Worm (Caenorhabditis elegans): ENCODE measurements around the gene ndua-12.

ndua-12 gene

DNA sequence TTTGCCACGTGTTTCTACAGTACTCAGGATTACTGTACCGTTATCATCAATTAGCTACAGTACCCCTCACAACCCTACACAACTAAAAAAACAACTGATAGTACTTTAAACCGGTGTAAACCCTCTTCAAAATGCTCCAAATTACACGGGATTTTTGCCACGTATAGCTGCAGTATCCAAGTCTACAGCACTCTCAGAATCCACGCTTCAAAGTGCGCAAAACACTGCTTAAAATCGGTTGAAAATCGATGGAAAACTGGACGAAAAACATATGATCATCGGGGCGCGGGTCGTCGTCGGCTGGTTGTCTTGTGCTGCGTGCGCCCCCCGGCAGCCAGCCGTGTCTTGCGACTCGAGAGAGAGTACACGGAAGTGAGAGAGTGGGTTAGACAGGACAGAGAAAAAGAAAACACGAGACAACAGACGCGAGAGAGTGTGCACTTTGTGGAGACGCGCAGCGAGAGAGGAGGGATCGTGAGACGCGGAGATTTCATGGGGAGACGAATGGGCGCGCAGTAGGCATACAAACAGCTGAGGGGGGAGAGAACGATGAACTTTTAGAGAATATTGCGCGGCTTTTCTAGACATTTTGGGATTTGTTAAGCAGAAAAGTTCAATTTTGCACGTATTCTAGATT, 11.2 kb downstream of the ndua-12 start (continued):
- TF ChIP-seq daf-16 (GFP tag; optimal IDR thresholded peaks at IDR 0.05) = peak; percentile 17 to 43
- peak; percentile 86 for TF ChIP-seq daf-16 (tag; optimal IDR thresholded peaks at IDR 0.05)
- TF ChIP-seq dmd-6 (GFP tag; IDR thresholded peaks at IDR 0.05) = peak; percentile 78
- peak; percentile 77 for TF ChIP-seq rbr-2 (tag; optimal IDR thresholded peaks at IDR 0.05)
- TF ChIP-seq ZK337.2 (GFP tag; IDR thresholded peaks at IDR 0.05) = peak; percentile 52; the same call in 1 of the 2 replicates
- no peak for TF ChIP-seq Y105C5A.15 (GFP tag; IDR thresholded peaks at IDR 0.05)
- no peak for TF ChIP-seq daf-8 (GFP tag; IDR thresholded peaks at IDR 0.05)
- peak; percentile 87 for TF ChIP-seq dve-1 (tag; optimal IDR thresholded peaks at IDR 0.05; ENCODE audit: insufficient read depth)
- peak; percentile 83 for TF ChIP-seq spr-1 (tag; optimal IDR thresholded peaks at IDR 0.05)
- TF ChIP-seq Y48G9A.11 (GFP tag; IDR thresholded peaks at IDR 0.05) = peak; percentile 53; the same call in 1 of the 2 replicates
- TF ChIP-seq zfp-3 (GFP tag; conservative IDR thresholded peaks at IDR 0.05) = no peak
- TF ChIP-seq ZK546.5 (tag; optimal IDR thresholded peaks at IDR 0.05) = no peak
- no peak for TF ChIP-seq nhr-111 (GFP tag; optimal IDR thresholded peaks at IDR 0.05)
- TF ChIP-seq spr-3 (GFP tag; optimal IDR thresholded peaks at IDR 0.05) = no peak
- TF ChIP-seq fos-1 (tag; optimal IDR thresholded peaks at IDR 0.05) = no peak
- TF ChIP-seq set-16 (GFP tag; IDR thresholded peaks at IDR 0.05) = peak; percentile 93
- no peak for TF ChIP-seq pqm-1 (tag; optimal IDR thresholded peaks at IDR 0.05)
- no peak for TF ChIP-seq saeg-2 (GFP tag; IDR thresholded peaks at IDR 0.05)
- peak; percentile 46 for TF ChIP-seq pha-4 (GFP tag; IDR thresholded peaks at IDR 0.05)
- TF ChIP-seq pha-4 (tag; optimal IDR thresholded peaks at IDR 0.05) = no peak
- no peak for TF ChIP-seq daf-12 (tag; optimal IDR thresholded peaks at IDR 0.05)
- no peak for TF ChIP-seq lin-29 (GFP tag; IDR thresholded peaks at IDR 0.05)
- TF ChIP-seq mxl-3 (GFP tag; optimal IDR thresholded peaks at IDR 0.05) = peak; percentile 86
- TF ChIP-seq Y5F2A.4 (GFP tag; optimal IDR thresholded peaks at IDR 0.05) = no peak
- no peak for TF ChIP-seq mdt-29 (GFP tag; IDR thresholded peaks at IDR 0.05)
- no peak for TF ChIP-seq ceh-62 (tag; optimal IDR thresholded peaks at IDR 0.05)
- TF ChIP-seq ceh-44 (GFP tag; IDR thresholded peaks at IDR 0.05) = 0 out of 2 replicates have a peak, but pooled peaks have one; percentile 44
- no peak for TF ChIP-seq lir-3 (tag; optimal IDR thresholded peaks at IDR 0.05)
- TF ChIP-seq madf-9 (GFP tag; conservative IDR thresholded peaks at IDR 0.05) = no peak
- TF ChIP-seq T20F7.1 (GFP tag; optimal IDR thresholded peaks at IDR 0.05) = peak; percentile 35
- TF ChIP-seq nhr-76 (tag; optimal IDR thresholded peaks at IDR 0.05) = no peak
- peak; percentile 56; the same call in 1 of the 2 replicates for TF ChIP-seq tra-1 (GFP tag; IDR thresholded peaks at IDR 0.05)
- peak; percentile 91 for TF ChIP-seq mep-1 (tag; optimal IDR thresholded peaks at IDR 0.05)
- no peak for TF ChIP-seq zag-1 (tag; optimal IDR thresholded peaks at IDR 0.05)
- no peak; the same call in 1 of the 2 replicates for TF ChIP-seq nhr-42 (GFP tag; IDR thresholded peaks at IDR 0.05)
- TF ChIP-seq mxl-2 (GFP tag; conservative IDR thresholded peaks at IDR 0.05) = no peak; the same call in 1 of the 2 replicates
- TF ChIP-seq lin-1 (GFP tag; IDR thresholded peaks at IDR 0.05) = peak; percentile 59; the same call in 1 of the 2 replicates
- TF ChIP-seq php-3 (GFP tag; IDR thresholded peaks at IDR 0.05) = peak; percentile 54; the same call in 1 of the 2 replicates
- no peak for TF ChIP-seq skn-1 (tag; optimal IDR thresholded peaks at IDR 0.05)
- peak; percentile 26 for TF ChIP-seq ceh-28 (tag; optimal IDR thresholded peaks at IDR 0.05)
- no peak for TF ChIP-seq nhr-237 (tag; optimal IDR thresholded peaks at IDR 0.05)
- TF ChIP-seq ctbp-1 (GFP tag; IDR thresholded peaks at IDR 0.05) = peak; percentile 68
- TF ChIP-seq hif-1 (tag; optimal IDR thresholded peaks at IDR 0.05) = peak; percentile 72 to 99
- no peak for TF ChIP-seq F10B5.3 (tag; optimal IDR thresholded peaks at IDR 0.05)
- peak; percentile 94 for TF ChIP-seq aha-1 (tag)
- TF ChIP-seq nhr-77 (tag; optimal IDR thresholded peaks at IDR 0.05) = no peak
- TF ChIP-seq unc-62 (GFP tag; optimal IDR thresholded peaks at IDR 0.05 in 1 of 2) = peak in 1 of 2 experiments; percentile 64
- TF ChIP-seq unc-62 (tag; optimal IDR thresholded peaks at IDR 0.05) = no peak
- TF ChIP-seq F26F4.8 (GFP tag; conservative IDR thresholded peaks at IDR 0.05) = no peak
- peak; percentile 79 for TF ChIP-seq mes-2 (tag; optimal IDR thresholded peaks at IDR 0.05; ENCODE audit: poor library complexity, severe bottlenecking)
- peak; percentile 99 for TF ChIP-seq hlh-11 (tag; optimal IDR thresholded peaks at IDR 0.05)

Measured in whole organism, L4 larva.